Worm (Caenorhabditis elegans): ENCODE measurements around the gene F39G3.3.
A peak's percentile ranks its signal among the peaks of the same experiment; 100 is the strongest.

The F39G3.3 gene

DNA sequence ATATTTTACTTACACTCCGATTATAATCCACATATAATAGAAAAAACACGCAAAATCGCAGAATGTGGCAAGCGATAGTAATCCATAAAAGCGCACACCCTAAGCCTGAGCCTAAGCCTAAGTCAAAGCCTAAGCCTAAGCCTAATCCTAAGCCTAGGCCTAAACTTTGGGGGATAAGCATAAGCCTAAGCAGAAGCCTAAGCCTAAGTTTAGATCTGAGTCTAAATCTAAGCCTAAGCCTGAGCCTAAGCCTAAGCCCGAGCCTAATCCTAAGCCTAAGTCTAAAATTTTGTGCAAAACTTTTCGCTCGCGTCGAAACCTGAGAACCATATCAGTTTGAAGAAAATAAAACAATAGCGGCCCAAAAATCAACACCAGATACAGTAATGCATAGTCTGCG lies 47.6 kb upstream of the F39G3.3 start:
- no peak for TF ChIP-seq Y5F2A.4 (GFP tag; optimal IDR thresholded peaks at IDR 0.05)
- TF ChIP-seq tra-1 (GFP tag; IDR thresholded peaks at IDR 0.05) = no peak
- peak in 1 of 2 experiments; percentile 7 for TF ChIP-seq unc-62 (GFP tag; optimal IDR thresholded peaks at IDR 0.05 in 1 of 2)
- no peak for TF ChIP-seq unc-62 (tag; optimal IDR thresholded peaks at IDR 0.05)
- no peak for TF ChIP-seq attf-4 (tag; optimal IDR thresholded peaks at IDR 0.05)

DNA sequence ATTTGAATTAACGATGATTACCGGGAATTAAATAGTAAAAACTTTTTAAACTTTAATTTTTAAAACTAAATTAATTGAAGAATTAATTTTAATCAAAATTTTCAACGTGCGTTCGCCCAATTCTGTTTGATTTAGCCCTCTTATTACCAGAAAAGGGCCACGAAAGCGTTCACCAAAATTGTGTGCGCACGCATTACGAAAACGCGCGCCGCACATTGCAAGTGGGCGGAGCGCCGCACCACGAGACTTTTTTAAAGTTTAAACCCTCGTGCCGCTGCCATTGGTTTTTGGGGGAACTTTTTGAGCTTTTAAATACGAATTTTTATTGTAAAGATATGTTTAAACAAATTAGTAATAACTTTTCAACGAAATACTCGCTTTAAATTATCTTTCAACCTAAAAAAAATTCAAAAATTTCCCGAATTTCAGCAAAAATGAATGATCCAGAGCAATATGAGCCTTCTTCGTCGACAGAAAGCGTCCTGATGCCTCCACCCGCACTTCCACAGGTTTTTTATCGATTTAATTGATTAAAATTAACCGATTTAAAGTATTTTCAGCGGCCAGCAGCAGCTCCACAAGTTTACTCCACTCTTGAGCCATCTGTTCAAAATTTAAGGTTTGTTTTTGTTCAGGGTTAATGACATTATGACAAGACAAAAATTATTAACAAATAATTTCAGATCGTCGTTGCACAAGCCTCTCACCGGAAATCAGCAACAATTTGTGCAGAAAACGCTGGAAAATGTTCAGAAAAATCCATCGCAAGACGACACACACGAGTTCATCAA lies 44.8 kb upstream of the F39G3.3 start, which contains the start of gene taf-10:
Gene taf-10 (plus strand): TSS at position 424 of the 791 bp plus-strand sequence.
- TF ChIP-seq mep-1 (tag; optimal IDR thresholded peaks at IDR 0.05) (peak; percentile 40), rbr-2 (tag; optimal IDR thresholded peaks at IDR 0.05) (peak; percentile 37), dpl-1 (GFP tag; optimal IDR thresholded peaks at IDR 0.05) (peak; percentile 36), dmd-6 (GFP tag; IDR thresholded peaks at IDR 0.05) (peak; percentile 24; the same call in 1 of the 2 replicates), ces-1 (GFP tag; optimal IDR thresholded peaks at IDR 0.05) (no peak), lin-38 (GFP tag; IDR thresholded peaks at IDR 0.05) (peak; percentile 44), mxl-3 (GFP tag; optimal IDR thresholded peaks at IDR 0.05) (peak; percentile 25), Y48G9A.11 (GFP tag; IDR thresholded peaks at IDR 0.05) (no peak), mes-2 (tag; optimal IDR thresholded peaks at IDR 0.05; ENCODE audit: poor library complexity, severe bottlenecking) (peak; percentile 81), hmg-1.1 (GFP tag; IDR thresholded peaks at IDR 0.05) (peak; percentile 68; the same call in 1 of the 2 replicates), zip-11 (GFP tag; IDR thresholded peaks at IDR 0.05) (no peak), hlh-11 (tag; optimal IDR thresholded peaks at IDR 0.05) (peak; percentile 41), pha-4 (GFP tag; IDR thresholded peaks at IDR 0.05) (peak; percentile 11; the same call in 1 of the 2 replicates), pha-4 (tag; optimal IDR thresholded peaks at IDR 0.05) (no peak), lsy-2 (tag; optimal IDR thresholded peaks at IDR 0.05) (peak in 1 of 2 experiments; percentile 60), nhr-6 (tag; optimal IDR thresholded peaks at IDR 0.05) (peak; percentile 33), duxl-1 (tag; optimal IDR thresholded peaks at IDR 0.05; ENCODE audit: poor library complexity) (peak; percentile 2), hlh-30 (tag; optimal IDR thresholded peaks at IDR 0.05; ENCODE audit: insufficient read depth) (peak; percentile 98), mdl-1 (tag; optimal IDR thresholded peaks at IDR 0.05) (peak; percentile 75 to 88), ama-1 (optimal IDR thresholded peaks at IDR 0.05) (no peak), jun-1 (tag; optimal IDR thresholded peaks at IDR 0.05) (no peak)

ce11 chrV:4687944-4688505 lies 43.7 kb upstream of the F39G3.3 start, which contains the start of gene K03B4.2:
K03B4.2 (plus strand) TSS chrV:4687994.
- 0 out of 2 replicates have a peak, but pooled peaks have one; percentile 21 for TF ChIP-seq T26A8.4 (GFP tag; IDR thresholded peaks at IDR 0.05)
- no peak for TF ChIP-seq Y5F2A.4 (GFP tag; optimal IDR thresholded peaks at IDR 0.05)
- 0 out of 2 replicates have a peak, but pooled peaks have one; percentile 33 for TF ChIP-seq egl-43 (GFP tag; IDR thresholded peaks at IDR 0.05)
- TF ChIP-seq T20F7.1 (GFP tag; optimal IDR thresholded peaks at IDR 0.05) = no peak
- peak; percentile 86 for TF ChIP-seq set-16 (GFP tag; IDR thresholded peaks at IDR 0.05)
- no peak for TF ChIP-seq dve-1 (tag; optimal IDR thresholded peaks at IDR 0.05; ENCODE audit: insufficient read depth)
- TF ChIP-seq D1046.2 (GFP tag; IDR thresholded peaks at IDR 0.05) = 0 out of 2 replicates have a peak, but pooled peaks have one; percentile 48
- no peak for TF ChIP-seq zip-11 (GFP tag; IDR thresholded peaks at IDR 0.05)
- TF ChIP-seq egl-27 (tag; optimal IDR thresholded peaks at IDR 0.05) = no peak
- TF ChIP-seq F26F4.8 (GFP tag; conservative IDR thresholded peaks at IDR 0.05) = 0 out of 2 replicates have a peak, but pooled peaks have one; percentile 26
- no peak for TF ChIP-seq ZK546.5 (tag; optimal IDR thresholded peaks at IDR 0.05)
- TF ChIP-seq ztf-7 (tag; optimal IDR thresholded peaks at IDR 0.05) = no peak
- no peak for TF ChIP-seq daf-16 (GFP tag; optimal IDR thresholded peaks at IDR 0.05)
- peak; percentile 19 for TF ChIP-seq daf-16 (tag; optimal IDR thresholded peaks at IDR 0.05)
- peak; percentile 66; the same call in 1 of the 2 replicates for TF ChIP-seq Y48G9A.11 (GFP tag; IDR thresholded peaks at IDR 0.05)
- peak; percentile 5 for TF ChIP-seq ama-1 (optimal IDR thresholded peaks at IDR 0.05)
- no peak for TF ChIP-seq saeg-2 (GFP tag; IDR thresholded peaks at IDR 0.05)
- TF ChIP-seq lim-7 (GFP tag; IDR thresholded peaks at IDR 0.05) = peak; percentile 55
- no peak for TF ChIP-seq lin-15B (tag; optimal IDR thresholded peaks at IDR 0.05)
- peak; percentile 94 for TF ChIP-seq aha-1 (tag)
- TF ChIP-seq zfp-2 (tag; optimal IDR thresholded peaks at IDR 0.05) = no peak

Data from whole organism, L4 larva.